Fruit fly (Drosophila melanogaster) whole organism, larva: ENCODE data around the gene CG31174.

ENCODE experiments used
- noc ChIP-seq: fragments of 200-800 bp; sonication (Bioruptor generic); optimal IDR thresholded peaks from 3 replicates; lab custom pipeline; 2019; ENCODE audit warnings: missing biosample characterization, mild to moderate bottlenecking, missing genetic modification characterization, moderate library complexity

CG31174 gene

dm6 chr3R:21851592-21852578 is 17.4 kb downstream of the CG31174 start:
- no peak for TF ChIP-seq noc

- no peak for TF ChIP-seq noc
Measured at dm6 chr3R:21849988-21850460, 19.3 kb downstream of the CG31174 start.

DNA sequence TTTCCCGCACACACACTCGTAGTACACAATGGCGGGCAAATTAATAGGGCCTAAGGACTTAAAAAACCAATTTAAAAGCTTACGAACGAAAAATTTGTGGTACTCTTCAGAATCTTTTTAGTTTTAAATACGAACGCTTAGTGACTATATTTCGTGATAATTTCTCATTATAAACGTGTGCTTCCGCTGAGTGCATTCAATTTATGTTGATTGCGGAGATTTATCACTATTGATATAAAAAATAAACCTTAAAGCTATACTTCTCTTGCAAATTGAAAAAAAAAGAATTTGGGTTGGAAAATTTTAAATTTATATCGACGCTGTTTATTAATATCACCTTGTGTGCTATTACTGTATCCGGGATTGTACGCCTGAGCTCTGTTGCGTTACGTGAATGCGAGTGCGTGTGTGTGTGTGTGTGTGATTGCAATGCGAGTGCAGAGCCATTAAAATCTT is 20.3 kb downstream of the CG31174 start:
- TF ChIP-seq noc, result peak; percentile 52

DNA sequence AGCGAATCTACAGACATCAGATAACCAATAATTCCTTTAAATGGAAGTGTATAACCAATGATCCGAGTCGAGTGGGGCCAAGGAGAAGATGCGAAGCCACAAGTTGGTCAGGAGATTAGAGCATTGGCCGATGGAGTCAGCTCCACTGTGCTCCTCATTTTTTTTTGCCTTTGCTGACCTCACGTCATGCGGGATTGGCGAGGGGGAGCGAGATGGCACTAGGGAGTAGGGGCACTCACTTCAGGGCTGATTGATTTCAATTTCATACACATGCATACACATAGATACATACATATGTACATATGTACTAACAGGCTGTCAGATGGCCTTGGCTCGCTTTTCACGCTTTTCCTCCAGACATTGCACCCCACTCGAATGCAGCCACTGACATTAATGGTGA is 21.0 kb downstream of the CG31174 start:
- no peak for TF ChIP-seq noc

- TF ChIP-seq noc, result no peak
Measured at dm6 chr3R:21847438-21847837, 21.9 kb downstream of the CG31174 start.

DNA sequence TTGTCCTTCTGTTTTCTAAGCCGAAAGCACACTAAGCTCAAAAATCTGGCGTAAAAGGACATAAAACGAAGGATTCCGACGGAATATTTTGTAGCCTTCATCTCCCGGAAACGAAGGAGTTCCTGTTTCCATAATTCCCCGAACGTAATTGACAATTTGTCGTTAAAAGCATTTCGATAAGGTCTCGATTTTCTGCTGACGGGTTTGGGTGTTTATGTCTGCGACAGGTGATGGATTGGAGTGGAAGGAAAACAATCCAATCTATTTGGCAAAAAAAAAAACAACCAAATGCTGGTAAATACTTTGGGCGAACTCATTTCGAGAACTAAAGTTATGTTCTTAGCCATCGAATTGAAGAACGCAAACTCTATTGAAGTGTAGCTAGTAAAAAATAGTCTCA is 22.8 kb downstream of the CG31174 start, which contains the start of gene Gr93d:
TSS of gene Gr93d (minus strand) at position 101 of the 400 bp plus-strand sequence.
- TF ChIP-seq noc, result no peak

- TF ChIP-seq noc, result no peak
Measured at dm6 chr3R:21845165-21845564, 24.1 kb downstream of the CG31174 start, which contains the start of gene Gr93c. Gr93c (minus strand) TSS chr3R:21845265.

DNA sequence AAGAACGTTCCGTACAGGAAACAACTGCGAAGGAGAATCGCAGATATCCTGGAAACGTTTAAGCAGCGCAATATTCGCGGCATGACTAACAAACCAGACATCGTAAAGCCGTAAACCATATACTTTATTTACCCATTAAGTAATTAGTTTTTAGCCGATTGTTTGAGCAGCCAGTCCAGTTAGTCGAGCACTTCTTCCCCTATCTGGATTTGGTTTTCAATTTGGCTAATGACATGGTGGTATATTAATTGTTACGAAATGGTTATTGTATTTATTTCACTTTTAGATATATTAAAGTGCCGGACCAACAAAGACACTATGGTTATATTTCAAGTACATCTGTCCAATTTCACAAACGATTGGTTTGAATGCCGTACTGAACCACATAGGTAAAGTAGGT is 25.6 kb downstream of the CG31174 start, which contains the start of gene Gr93b:
TSS of gene Gr93b (minus strand) at position 101 of the 400 bp plus-strand sequence.
- no peak for TF ChIP-seq noc

DNA sequence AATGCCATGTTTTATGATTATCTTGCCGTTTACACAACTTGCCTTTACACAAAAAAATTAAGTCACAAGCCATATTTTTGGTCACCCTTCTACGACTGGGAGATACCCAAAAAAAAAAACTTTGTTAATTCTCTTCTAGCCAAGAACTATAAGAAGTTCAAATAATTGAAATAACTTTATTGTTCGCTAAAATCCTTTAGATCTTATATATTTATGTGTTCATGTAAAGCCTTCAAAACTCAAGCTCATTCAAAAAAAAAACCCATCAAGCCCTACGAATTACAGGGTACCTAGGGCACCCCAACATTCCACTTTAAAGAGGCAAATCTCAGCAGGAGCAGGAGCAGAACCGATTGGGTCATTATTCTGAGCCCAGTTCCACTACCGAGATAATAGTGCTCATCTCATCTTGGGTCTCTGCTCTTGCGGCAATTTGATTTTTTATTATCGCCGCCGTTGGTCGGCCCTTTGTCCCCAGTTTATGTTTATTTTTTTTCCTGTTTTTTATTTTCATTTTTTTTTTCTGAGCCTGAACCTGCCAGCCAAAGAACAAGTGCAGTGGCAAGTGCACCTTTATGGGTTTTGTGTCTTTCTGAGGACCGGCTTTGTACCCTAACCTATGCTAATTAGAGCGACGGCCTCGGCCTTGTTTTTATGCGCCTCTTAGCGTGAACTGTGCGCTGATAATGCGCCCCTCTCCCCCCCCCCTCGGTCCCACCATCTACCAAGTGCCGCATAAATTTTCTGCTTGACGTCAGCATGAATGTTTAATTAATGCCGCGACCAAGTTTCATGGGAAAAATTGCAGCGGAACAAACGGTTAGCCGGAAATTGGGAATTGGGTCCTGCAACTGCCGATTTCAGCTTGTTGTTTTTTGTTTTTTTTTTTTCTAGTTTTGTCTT is 27.6 kb downstream of the CG31174 start:
- TF ChIP-seq noc, result no peak

- TF ChIP-seq noc, result no peak
Measured at dm6 chr3R:21840432-21840831, 28.9 kb downstream of the CG31174 start.

DNA sequence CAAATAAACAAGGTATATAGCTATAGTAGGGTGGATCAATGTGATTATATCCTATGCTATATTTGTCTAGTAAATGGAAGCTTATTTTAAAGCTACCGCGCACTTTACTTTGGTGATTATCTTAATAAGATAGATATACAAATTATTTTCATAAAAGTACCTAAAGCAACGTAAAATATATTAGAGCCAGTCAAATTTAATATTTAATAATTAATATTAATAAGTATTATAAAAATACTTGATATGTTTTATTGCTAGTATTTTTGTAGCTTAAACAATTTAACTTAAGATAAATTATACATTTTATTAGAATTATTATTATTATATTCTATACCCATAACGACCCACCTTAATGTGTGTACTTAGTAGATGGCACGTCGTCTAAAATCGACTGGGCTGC is 29.7 kb downstream of the CG31174 start:
- TF ChIP-seq noc, result no peak

DNA sequence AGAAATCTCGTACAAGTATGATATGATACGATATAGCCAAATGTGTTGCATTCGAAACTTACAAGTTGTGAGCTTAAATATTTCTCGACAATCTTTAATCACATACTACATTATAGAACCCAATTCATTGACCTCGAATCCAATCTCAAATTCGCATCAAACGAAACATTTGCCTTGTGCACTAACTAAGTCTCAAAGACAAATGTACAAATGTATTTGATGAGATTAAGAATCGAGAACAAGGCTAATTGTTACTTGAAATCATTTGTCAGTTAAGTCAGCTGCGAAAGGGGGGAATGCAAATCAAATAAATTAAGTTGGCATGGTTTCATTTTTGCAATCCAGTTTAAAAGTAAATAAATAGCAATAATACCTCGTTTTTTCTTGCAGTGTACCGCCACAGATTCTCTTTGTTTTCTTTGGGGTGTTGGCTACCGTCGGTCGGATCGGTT is 30.8 kb downstream of the CG31174 start:
- no peak for TF ChIP-seq noc

DNA sequence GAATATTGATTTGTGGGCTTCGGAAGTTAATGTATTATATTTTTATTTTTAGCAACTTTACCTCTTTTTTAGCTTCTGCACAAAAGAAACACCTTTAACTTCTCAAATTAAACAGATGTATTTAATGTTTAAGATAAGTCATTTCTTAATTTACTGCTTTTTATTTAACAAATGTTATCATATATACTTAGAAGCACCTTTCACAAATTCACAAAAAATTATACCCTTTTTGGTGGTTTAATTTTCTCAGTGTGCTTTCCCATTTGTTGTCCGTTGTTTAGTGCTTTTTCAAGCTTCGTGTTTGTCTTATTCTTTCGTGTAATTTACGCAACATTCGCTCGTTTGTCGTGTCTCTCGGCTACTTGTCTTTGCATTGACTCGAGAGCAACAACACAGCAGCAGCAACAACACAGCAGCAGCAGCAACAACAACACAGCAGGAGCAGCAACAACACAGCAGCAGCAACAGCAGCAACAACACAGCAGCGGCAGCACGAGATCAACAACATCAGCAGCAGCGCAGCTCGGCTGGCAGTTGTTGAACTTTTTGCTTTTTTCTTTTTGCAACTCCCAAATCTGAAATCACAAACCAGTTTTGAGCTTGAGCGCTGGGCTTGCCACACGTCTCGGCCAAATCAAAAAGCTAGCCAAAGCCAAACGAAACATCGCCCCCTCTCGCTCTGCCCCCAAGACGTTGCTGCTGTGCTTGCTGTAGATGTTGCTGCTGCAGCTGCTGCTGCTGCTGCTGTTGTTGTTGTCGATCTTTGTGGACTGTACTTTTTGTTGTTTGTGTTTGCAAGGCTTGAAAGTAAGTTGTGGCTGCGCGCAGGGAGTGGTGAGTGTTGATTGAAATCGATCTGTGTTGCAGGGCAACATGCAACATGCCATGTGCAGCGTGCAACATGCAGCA is 32.0 kb downstream of the CG31174 start:
- TF ChIP-seq noc, result no peak

DNA sequence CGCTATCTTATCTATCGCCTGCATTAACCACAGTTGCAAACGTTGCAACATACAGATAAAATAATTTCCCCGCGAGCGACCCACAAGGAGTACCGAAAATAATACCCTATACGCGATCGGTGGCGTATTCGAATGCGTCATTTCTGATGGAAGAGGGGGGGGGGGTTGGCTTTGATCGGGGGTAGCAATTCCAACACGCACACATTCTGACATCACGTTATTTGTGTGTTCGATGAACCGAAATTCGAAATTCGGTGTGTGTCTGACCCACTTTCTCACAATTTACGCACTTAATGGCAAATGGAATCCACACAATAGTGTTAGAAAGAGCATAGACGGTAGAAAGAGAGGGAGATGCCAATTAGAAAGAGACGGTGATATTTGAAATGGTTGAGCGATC is 32.7 kb downstream of the CG31174 start:
- TF ChIP-seq noc, result no peak

dm6 chr3R:21836201-21836504 is 33.2 kb downstream of the CG31174 start:
- TF ChIP-seq noc, result no peak
